Worm (Caenorhabditis elegans) whole organism, L3 larva: ENCODE measurements around the gene T05C3.6.

Experiments
- aly-2 ChIP-seq: fragments of 150-350 bp; optimal IDR thresholded peaks from 2 replicates; lab custom pipeline; 2014; ENCODE audit warnings: missing biosample characterization, missing genetic modification characterization
- ama-1 ChIP-seq: fragments of 150-350 bp; optimal IDR thresholded peaks from 2 replicates; lab custom pipeline; 2018
- ceh-82 ChIP-seq: fragments of 150-350 bp; optimal IDR thresholded peaks from 2 replicates; lab custom pipeline; 2014; ENCODE audit warnings: missing biosample characterization, missing genetic modification characterization
- elt-3 ChIP-seq, 3 experiments: fragments of 150-350 bp in 1 of 3; sonication (generic microtip) in 2 of 3; optimal IDR thresholded peaks; 2 replicates in 2 of 3; 4 replicates in 1 of 3; lab custom pipeline; 2014 to 2017; ENCODE audit warnings: missing biosample characterization in 3 of 3, missing genetic modification characterization in 3 of 3
- fkh-10 ChIP-seq: sonication (generic microtip); optimal IDR thresholded peaks from 2 replicates; lab custom pipeline; 2017; ENCODE audit warnings: missing biosample characterization, missing genetic modification reagents, missing genetic modification characterization
- mdl-1 ChIP-seq: fragments of 150-350 bp; optimal IDR thresholded peaks from 2 replicates; lab custom pipeline; 2014; ENCODE audit warnings: missing biosample characterization, missing genetic modification characterization
- mml-1 ChIP-seq: fragments of 150-350 bp; sonication (generic microtip); optimal IDR thresholded peaks from 3 replicates; lab custom pipeline; 2014; ENCODE audit warnings: missing biosample characterization, missing genetic modification characterization
- nhr-28 ChIP-seq: fragments of 150-350 bp; optimal IDR thresholded peaks from 2 replicates; lab custom pipeline; 2014; ENCODE audit warnings: missing biosample characterization, missing genetic modification characterization
- pha-4 ChIP-seq: fragments of 150-350 bp; optimal IDR thresholded peaks from 2 replicates; lab custom pipeline; 2014; ENCODE audit warnings: missing biosample characterization, missing genetic modification reagents, missing genetic modification characterization
- ztf-4 ChIP-seq: fragments of 150-350 bp; optimal IDR thresholded peaks from 2 replicates; lab custom pipeline; 2014; ENCODE audit warnings: missing biosample characterization, missing genetic modification characterization

- TF ChIP-seq pha-4 (tag; lab: Kevin White, UChicago) (no peak), ztf-4 (tag; lab: Kevin White, UChicago) (no peak), nhr-28 (tag; lab: Kevin White, UChicago) (no peak), fkh-10 (GFP tag; lab: Kevin White, UChicago) (no peak), ama-1 (no peak), aly-2 (tag; lab: Kevin White, UChicago) (no peak), mdl-1 (tag; lab: Kevin White, UChicago) (no peak), mml-1 (tag; lab: Kevin White, UChicago) (no peak), elt-3 (tag; optimal IDR thresholded peaks at IDR 0.05; lab: Kevin White, UChicago) (no peak), ceh-82 (tag; lab: Kevin White, UChicago) (no peak)
Measured at ce11 chrV:5477719-5478118, 12.5 kb upstream of the T05C3.6 start.
